Fruit fly (Drosophila melanogaster) whole organism, embryonic: ENCODE measurements around the gene Tfb4.

Experiments
- BtbVII ChIP-seq: fragments of 200-800 bp; sonication (Bioruptor generic); optimal IDR thresholded peaks from 3 replicates; lab custom pipeline; 2017; ENCODE audit warnings: missing biosample characterization, mild to moderate bottlenecking, missing genetic modification characterization
- CG12299 ChIP-seq: fragments of 200-800 bp; sonication (Bioruptor generic); optimal IDR thresholded peaks from 2 replicates; lab custom pipeline; 2018; ENCODE audit warnings: missing biosample characterization, mild to moderate bottlenecking, missing genetic modification characterization
- CG13287 ChIP-seq: fragments of 200-800 bp; sonication (Bioruptor generic); IDR thresholded peaks from 2 replicates; pipeline ENCODE4 v1.3.6; 2022; ENCODE audit warnings: missing biosample characterization, missing genetic modification characterization; ENCODE audit not compliant: partially characterized antibody
- CG13775 ChIP-seq: fragments of 200-800 bp; sonication (Bioruptor generic); optimal IDR thresholded peaks from 3 replicates; lab custom pipeline; 2017; ENCODE audit warnings: missing biosample characterization, mild to moderate bottlenecking, missing genetic modification characterization
- CG14965 ChIP-seq: fragments of 200-800 bp; sonication (Bioruptor generic); optimal IDR thresholded peaks from 2 replicates; lab custom pipeline; 2016; ENCODE audit warnings: missing biosample characterization, missing genetic modification characterization, borderline replicate concordance
- CG15479 ChIP-seq: fragments of 200-800 bp; sonication (Bioruptor generic); optimal IDR thresholded peaks from 3 replicates; lab custom pipeline; 2019; ENCODE audit warnings: missing biosample characterization, mild to moderate bottlenecking, missing genetic modification characterization, moderate library complexity
- CG1792 ChIP-seq: fragments of 200-800 bp; sonication (Bioruptor generic); optimal IDR thresholded peaks from 2 replicates; lab custom pipeline; 2016; ENCODE audit warnings: missing biosample characterization, missing genetic modification characterization
- CG2120 ChIP-seq: fragments of 200-800 bp; sonication (Bioruptor generic); optimal IDR thresholded peaks from 3 replicates; lab custom pipeline; 2016; ENCODE audit warnings: missing biosample characterization, missing genetic modification characterization
- CG31388 ChIP-seq: fragments of 200-800 bp; sonication (Bioruptor generic); optimal IDR thresholded peaks from 2 replicates; lab custom pipeline; 2016; ENCODE audit warnings: missing biosample characterization, missing genetic modification characterization
- CG4360 ChIP-seq: fragments of 200-800 bp; sonication (Bioruptor generic); IDR thresholded peaks from 2 replicates; pipeline ENCODE4 v1.3.6; 2022; ENCODE audit warnings: missing biosample characterization, missing genetic modification characterization
- CG6254 ChIP-seq: fragments of 200-800 bp; sonication (Bioruptor generic); optimal IDR thresholded peaks from 3 replicates; lab custom pipeline; 2017; ENCODE audit warnings: mild to moderate bottlenecking, missing biosample characterization, missing genetic modification reagents, missing genetic modification characterization
- CG6791 ChIP-seq: fragments of 200-800 bp; sonication (Bioruptor generic); IDR thresholded peaks from 3 replicates; pipeline ENCODE4 v1.3.6; 2022; ENCODE audit warnings: missing biosample characterization, missing genetic modification characterization; ENCODE audit not compliant: partially characterized antibody
- CG6813 ChIP-seq: fragments of 200-800 bp; sonication (Bioruptor generic); optimal IDR thresholded peaks from 2 replicates; lab custom pipeline; 2017; ENCODE audit warnings: missing biosample characterization, missing genetic modification characterization, mild to moderate bottlenecking, moderate library complexity, missing genetic modification reagents
- CG8290 ChIP-seq, 3 experiments: fragments of 200-800 bp; sonication (Bioruptor generic); optimal IDR thresholded peaks; 2 replicates each; lab custom pipeline; 2016 to 2019; ENCODE audit warnings: missing biosample characterization in 3 of 3, missing genetic modification characterization in 3 of 3, mild to moderate bottlenecking in 2 of 3, moderate library complexity in 1 of 3
- CG8924 ChIP-seq: fragments of 200-800 bp; optimal IDR thresholded peaks from 3 replicates; lab custom pipeline; 2019; ENCODE audit warnings: missing biosample characterization, mild to moderate bottlenecking, missing genetic modification characterization, moderate library complexity
- CG8944 ChIP-seq: fragments of 200-800 bp; sonication (Bioruptor generic); optimal IDR thresholded peaks from 3 replicates; lab custom pipeline; 2016; ENCODE audit warnings: missing biosample characterization, missing genetic modification characterization
- CG9817 ChIP-seq: fragments of 200-800 bp; sonication (Bioruptor generic); optimal IDR thresholded peaks from 2 replicates; lab custom pipeline; 2018; ENCODE audit warnings: missing biosample characterization, mild to moderate bottlenecking, missing genetic modification characterization, moderate library complexity
- CG9876 ChIP-seq: fragments of 200-800 bp; sonication (Bioruptor generic); optimal IDR thresholded peaks from 2 replicates; lab custom pipeline; 2016; ENCODE audit warnings: missing biosample characterization, missing genetic modification characterization
- Dll ChIP-seq: fragments of 200-800 bp; sonication (Bioruptor generic); IDR thresholded peaks from 4 replicates; pipeline ENCODE4 v1.3.6; 2022; ENCODE audit warnings: missing biosample characterization, missing genetic modification characterization; ENCODE audit not compliant: partially characterized antibody
- Dp ChIP-seq: fragments of 200-800 bp; sonication (Bioruptor generic); optimal IDR thresholded peaks from 2 replicates; lab custom pipeline; 2018; ENCODE audit warnings: missing biosample characterization, mild to moderate bottlenecking, missing genetic modification characterization, moderate library complexity
- Fer3 ChIP-seq: fragments of 200-800 bp; sonication (Bioruptor generic); optimal IDR thresholded peaks from 2 replicates; lab custom pipeline; 2018; ENCODE audit warnings: missing biosample characterization, mild to moderate bottlenecking, missing genetic modification characterization, moderate library complexity
- HLH4C ChIP-seq: fragments of 200-800 bp; sonication (Bioruptor generic); IDR thresholded peaks from 3 replicates; pipeline ENCODE4 v1.3.6; 2022; ENCODE audit warnings: missing biosample characterization, missing genetic modification characterization; ENCODE audit not compliant: partially characterized antibody
- Kr ChIP-seq: fragments of 200-800 bp; sonication (Bioruptor generic); optimal IDR thresholded peaks from 2 replicates; lab custom pipeline; 2017; ENCODE audit warnings: missing biosample characterization, mild to moderate bottlenecking, missing genetic modification characterization
- Lim3 ChIP-seq: fragments of 200-800 bp; sonication (Bioruptor generic); IDR thresholded peaks from 2 replicates; pipeline ENCODE4 v1.3.6; 2022; ENCODE audit warnings: missing biosample characterization, missing genetic modification characterization
- MBD-R2 ChIP-seq: fragments of 200-800 bp; sonication (Bioruptor generic); IDR thresholded peaks from 2 replicates; pipeline ENCODE4 v1.3.6; 2022; ENCODE audit warnings: missing biosample characterization, missing genetic modification characterization
- MESR4 ChIP-seq: fragments of 200-800 bp; sonication (Bioruptor generic); optimal IDR thresholded peaks from 2 replicates; lab custom pipeline; 2018; ENCODE audit warnings: missing biosample characterization, mild to moderate bottlenecking, missing genetic modification characterization, moderate library complexity
- NFAT ChIP-seq: fragments of 200-800 bp; sonication (Bioruptor generic); IDR thresholded peaks from 2 replicates; pipeline ENCODE4 v1.3.6; 2022; ENCODE audit warnings: missing biosample characterization, missing genetic modification characterization
- Nf-YB ChIP-seq: fragments of 200-800 bp; sonication (Bioruptor generic); optimal IDR thresholded peaks from 3 replicates; lab custom pipeline; 2019; ENCODE audit warnings: missing biosample characterization, mild to moderate bottlenecking, missing genetic modification characterization, moderate library complexity
- Pdp1 ChIP-seq, 2 experiments: fragments of 200-800 bp; sonication (Bioruptor generic); optimal IDR thresholded peaks; 3 replicates each; lab custom pipeline; 2016; ENCODE audit warnings: missing biosample characterization in 2 of 2, missing genetic modification characterization in 2 of 2, mild to moderate bottlenecking in 1 of 2, moderate library complexity in 1 of 2
- Vsx1 ChIP-seq: fragments of 200-800 bp; sonication (Bioruptor generic); optimal IDR thresholded peaks from 2 replicates; lab custom pipeline; 2017; ENCODE audit warnings: missing biosample characterization, mild to moderate bottlenecking, missing genetic modification characterization, missing genetic modification reagents
- YL-1 ChIP-seq: fragments of 200-800 bp; sonication (Bioruptor generic); optimal IDR thresholded peaks from 3 replicates; lab custom pipeline; 2017; ENCODE audit warnings: missing biosample characterization, mild to moderate bottlenecking, missing genetic modification characterization
- abd-A ChIP-seq: fragments of 200-800 bp; sonication (Bioruptor generic); optimal IDR thresholded peaks from 3 replicates; lab custom pipeline; 2019; ENCODE audit warnings: missing biosample characterization, mild to moderate bottlenecking, missing genetic modification characterization, moderate library complexity
- az2 ChIP-seq: fragments of 200-800 bp; sonication (Bioruptor generic); optimal IDR thresholded peaks from 3 replicates; lab custom pipeline; 2016; ENCODE audit warnings: missing biosample characterization, missing genetic modification characterization
- bcd ChIP-seq: fragments of 200-800 bp; sonication (Bioruptor generic); optimal IDR thresholded peaks from 2 replicates; lab custom pipeline; 2017; ENCODE audit warnings: missing biosample characterization, mild to moderate bottlenecking, missing genetic modification characterization
- bsh ChIP-seq, 2 experiments: fragments of 200-800 bp; sonication (Bioruptor generic); optimal IDR thresholded peaks; 2 replicates each; lab custom pipeline; 2017 to 2018; ENCODE audit warnings: mild to moderate bottlenecking in 2 of 2, missing biosample characterization in 2 of 2, missing genetic modification characterization in 2 of 2, moderate library complexity in 1 of 2
- caup ChIP-seq: fragments of 200-800 bp; sonication (Bioruptor generic); optimal IDR thresholded peaks from 3 replicates; lab custom pipeline; 2017; ENCODE audit warnings: missing biosample characterization, mild to moderate bottlenecking, missing genetic modification characterization, moderate library complexity; ENCODE audit not compliant: severe bottlenecking
- disco-r ChIP-seq: fragments of 200-800 bp; sonication (Bioruptor generic); optimal IDR thresholded peaks from 2 replicates; lab custom pipeline; 2016; ENCODE audit warnings: missing biosample characterization, missing genetic modification characterization
- dmrt11E ChIP-seq: fragments of 200-800 bp; sonication (Bioruptor generic); optimal IDR thresholded peaks from 3 replicates; lab custom pipeline; 2018; ENCODE audit warnings: missing biosample characterization, mild to moderate bottlenecking, missing genetic modification characterization, moderate library complexity
- luna ChIP-seq: fragments of 200-800 bp; sonication (Bioruptor generic); optimal IDR thresholded peaks from 2 replicates; lab custom pipeline; 2016; ENCODE audit warnings: missing biosample characterization, missing genetic modification characterization
- otp ChIP-seq: fragments of 200-800 bp; sonication (Bioruptor generic); IDR thresholded peaks from 3 replicates; pipeline ENCODE4, ENCODE4 v1.3.6; 2022; ENCODE audit warnings: missing biosample characterization, missing genetic modification characterization
- pfk ChIP-seq: fragments of 200-800 bp; sonication (Bioruptor generic); optimal IDR thresholded peaks from 2 replicates; lab custom pipeline; 2018; ENCODE audit warnings: missing biosample characterization, mild to moderate bottlenecking, missing genetic modification characterization, moderate library complexity
- phol ChIP-seq: fragments of 200-800 bp; sonication (Bioruptor generic); optimal IDR thresholded peaks from 3 replicates; lab custom pipeline; 2018; ENCODE audit warnings: missing biosample characterization, mild to moderate bottlenecking, missing genetic modification characterization, moderate library complexity
- psq ChIP-seq: fragments of 200-800 bp; sonication (Bioruptor generic); optimal IDR thresholded peaks from 2 replicates; lab custom pipeline; 2017; ENCODE audit warnings: missing biosample characterization, missing genetic modification characterization
- repo ChIP-seq: fragments of 200-800 bp; sonication (Bioruptor generic); optimal IDR thresholded peaks from 2 replicates; lab custom pipeline; 2016; ENCODE audit warnings: missing biosample characterization, missing genetic modification characterization
- schlank ChIP-seq: fragments of 200-800 bp; sonication (Bioruptor generic); optimal IDR thresholded peaks from 2 replicates; lab custom pipeline; 2018; ENCODE audit warnings: missing biosample characterization, mild to moderate bottlenecking, missing genetic modification characterization
- sd ChIP-seq: fragments of 200-800 bp; sonication (Bioruptor generic); optimal IDR thresholded peaks from 3 replicates; lab custom pipeline; 2018; ENCODE audit warnings: missing biosample characterization, mild to moderate bottlenecking, missing genetic modification characterization, moderate library complexity
- sisA ChIP-seq: fragments of 200-800 bp; sonication (Bioruptor generic); IDR thresholded peaks from 2 replicates; pipeline ENCODE4 v1.3.6; 2022; ENCODE audit warnings: missing biosample characterization, missing genetic modification characterization
- zen ChIP-seq: fragments of 200-800 bp; sonication (Bioruptor generic); optimal IDR thresholded peaks from 3 replicates; lab custom pipeline; 2018; ENCODE audit warnings: missing biosample characterization, mild to moderate bottlenecking, missing genetic modification characterization, moderate library complexity

Gene Tfb4

DNA sequence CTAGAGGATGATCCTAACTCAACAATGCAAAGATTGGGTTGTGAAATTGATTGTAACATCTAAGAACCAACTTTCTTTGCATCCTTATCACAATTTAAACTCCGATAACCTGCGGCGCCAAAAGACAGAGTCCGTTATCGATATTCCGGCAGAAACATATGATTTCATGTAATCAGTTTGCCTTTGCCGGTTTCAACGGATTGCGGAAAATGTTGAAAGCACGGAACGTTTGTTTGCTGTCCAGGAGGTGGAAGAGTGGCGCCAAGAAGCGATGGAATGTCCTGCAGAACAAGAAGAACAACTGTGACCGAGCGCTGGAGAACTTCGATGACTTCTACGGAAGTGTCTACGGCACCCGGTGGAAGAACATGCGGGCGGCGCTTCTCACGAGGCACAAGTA, 2.8 kb downstream of the Tfb4 start (continued):
- no peak for TF ChIP-seq BtbVII
- TF ChIP-seq Lim3 (GFP tag; lab: Robert Waterston, UW), result no peak
- TF ChIP-seq phol (tag; lab: Kevin White, UChicago), result no peak
- TF ChIP-seq CG14965 (GFP tag; lab: Kevin White, UChicago), result no peak
- no peak for TF ChIP-seq dmrt11E (tag; lab: Kevin White, UChicago)
- 0 out of 3 replicates have a peak, but pooled peaks have one; percentile 47 for TF ChIP-seq CG6791 (GFP tag; lab: Robert Waterston, UW)
- no peak for TF ChIP-seq CG6254 (GFP tag; lab: Kevin White, UChicago)
- peak; percentile 72 for TF ChIP-seq HLH4C (GFP tag; lab: Robert Waterston, UW)
- TF ChIP-seq sisA (GFP tag; lab: Robert Waterston, UW), result no peak
- TF ChIP-seq Dp (GFP tag; lab: Kevin White, UChicago), result peak; percentile 87
- TF ChIP-seq CG12299 (tag; lab: Kevin White, UChicago), result no peak
- no peak for TF ChIP-seq Nf-YB (GFP tag; lab: Kevin White, UChicago)
- no peak for TF ChIP-seq Fer3 (tag; lab: Kevin White, UChicago)
- no peak for TF ChIP-seq pfk
- TF ChIP-seq Kr (GFP tag; lab: Kevin White, UChicago), result no peak
- no peak for TF ChIP-seq psq
- TF ChIP-seq bsh (GFP tag; optimal IDR thresholded peaks at IDR 0.05; lab: Kevin White, UChicago), result no peak
- TF ChIP-seq Vsx1 (GFP tag; lab: Kevin White, UChicago), result no peak
- TF ChIP-seq MESR4, result no peak
- TF ChIP-seq YL-1 (GFP tag; lab: Kevin White, UChicago), result no peak
- TF ChIP-seq CG31388 (GFP tag; lab: Kevin White, UChicago), result no peak
- TF ChIP-seq repo, result no peak
- TF ChIP-seq bcd (GFP tag; lab: Kevin White, UChicago), result no peak
- no peak for TF ChIP-seq CG4360
- TF ChIP-seq otp (GFP tag; lab: Robert Waterston, UW), result no peak
- TF ChIP-seq CG8944, result no peak
- no peak for TF ChIP-seq CG9817 (tag; lab: Kevin White, UChicago)
- TF ChIP-seq NFAT (GFP tag; lab: Robert Waterston, UW), result no peak
- no peak for TF ChIP-seq disco-r (GFP tag; lab: Kevin White, UChicago)
- no peak for TF ChIP-seq CG8924
- TF ChIP-seq CG13287 (GFP tag; lab: Robert Waterston, UW), result peak; percentile 78
- TF ChIP-seq sd (tag; lab: Kevin White, UChicago), result no peak
- TF ChIP-seq caup, result no peak
- peak in 1 of 2 experiments; percentile 69 for TF ChIP-seq Pdp1 (GFP tag; optimal IDR thresholded peaks at IDR 0.05; lab: Kevin White, UChicago)
- no peak for TF ChIP-seq CG13775
- peak; percentile 72 for TF ChIP-seq Dll (GFP tag; lab: Robert Waterston, UW)
- no peak for TF ChIP-seq zen (tag; lab: Kevin White, UChicago)

DNA sequence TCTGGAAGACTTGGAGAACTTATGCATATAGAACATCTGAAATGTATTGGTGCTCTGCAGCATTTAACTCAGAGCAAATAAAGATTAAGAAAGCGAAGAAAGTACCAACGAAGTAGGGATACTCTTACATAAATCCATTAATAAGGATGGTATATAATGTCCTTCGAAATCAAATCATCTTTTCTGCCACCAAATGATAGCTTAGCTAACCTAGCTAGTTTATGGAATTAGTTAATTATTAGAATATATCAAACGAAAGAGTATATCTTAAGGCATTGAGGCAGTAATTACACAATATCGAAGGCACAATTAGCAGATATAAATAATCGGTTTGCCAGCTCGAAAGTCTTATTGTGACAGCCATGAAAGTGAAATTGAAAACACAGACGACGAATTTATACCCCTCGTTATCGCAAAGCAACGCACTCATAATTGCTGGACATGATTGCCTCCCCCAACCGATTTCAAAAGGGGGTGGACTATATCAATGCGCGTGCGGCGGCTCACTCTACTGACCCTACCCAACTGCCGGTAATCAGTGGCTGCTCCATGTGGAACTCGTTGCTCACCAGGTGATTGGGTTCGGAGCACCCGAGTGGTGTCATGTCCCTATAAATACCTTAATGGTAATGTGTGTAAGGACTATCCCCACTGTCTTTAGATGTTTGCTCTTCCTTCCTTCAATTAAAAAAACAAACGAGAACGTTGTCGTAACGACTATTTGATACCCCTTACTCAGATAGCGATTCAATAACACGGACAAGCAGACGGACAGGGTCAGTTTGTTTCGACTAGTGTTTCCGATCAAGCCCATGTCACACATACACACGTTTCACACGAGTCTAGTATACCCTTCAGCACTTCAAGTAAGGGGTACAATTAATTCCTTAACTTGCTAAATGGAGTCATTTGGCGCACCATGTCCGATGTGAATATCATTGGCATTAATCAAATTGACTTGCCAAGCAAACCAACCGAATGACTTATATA, 5.8 kb downstream of the Tfb4 start:
- TF ChIP-seq abd-A (tag; lab: Kevin White, UChicago), result no peak
- TF ChIP-seq CG15479, result no peak
- peak; percentile 39 for TF ChIP-seq az2 (GFP tag; lab: Kevin White, UChicago)
- peak; percentile 69 for TF ChIP-seq CG2120 (GFP tag; lab: Kevin White, UChicago)
- TF ChIP-seq luna (GFP tag; lab: Kevin White, UChicago), result no peak
- no peak for TF ChIP-seq CG1792 (GFP tag; lab: Kevin White, UChicago)
- TF ChIP-seq MBD-R2 (GFP tag; lab: Robert Waterston, UW), result no peak; the same call in 1 of the 2 replicates
- peak; percentile 5 for TF ChIP-seq zen (tag; lab: Kevin White, UChicago)
- no peak for TF ChIP-seq CG8290 (GFP tag; optimal IDR thresholded peaks at IDR 0.05; lab: Kevin White, UChicago)
- TF ChIP-seq CG8290 (tag; optimal IDR thresholded peaks at IDR 0.05; lab: Kevin White, UChicago), result peak in 1 of 2 experiments; percentile 57
- no peak for TF ChIP-seq CG9876 (GFP tag; lab: Kevin White, UChicago)
- TF ChIP-seq CG6813 (GFP tag; lab: Kevin White, UChicago), result no peak
- TF ChIP-seq schlank (tag; lab: Kevin White, UChicago), result peak; percentile 16
